Worm (Caenorhabditis elegans) whole organism, midembryonic: ENCODE data around the gene fbxa-105.

Experiments used
- cog-1 ChIP-seq: sonication (generic microtip); optimal IDR thresholded peaks from 2 replicates; lab custom pipeline; 2016; ENCODE audit warnings: missing genetic modification characterization, missing compliant biosample characterization
- flt-1 ChIP-seq: fragments of 200-800 bp; sonication (Bioruptor generic); IDR thresholded peaks from 2 replicates; pipeline ENCODE4 v1.3.6; 2022; ENCODE audit warnings: missing genetic modification characterization, missing compliant biosample characterization
- klf-2 ChIP-seq: fragments of 200-800 bp; sonication (Bioruptor generic); conservative IDR thresholded peaks from 2 replicates; pipeline ENCODE4 v1.3.6; 2022; ENCODE audit warnings: missing genetic modification reagents, missing genetic modification characterization, missing compliant biosample characterization
- med-1 ChIP-seq: sonication (generic microtip); optimal IDR thresholded peaks from 2 replicates; lab custom pipeline; 2017; ENCODE audit warnings: missing genetic modification characterization, mild to moderate bottlenecking, missing compliant biosample characterization, antibody characterized with exemption, missing genetic modification reagents; ENCODE audit not compliant: insufficient read depth
- ztf-23 ChIP-seq: fragments of 200-800 bp; sonication (Bioruptor generic); IDR thresholded peaks from 2 replicates; pipeline ENCODE4 v1.3.6; 2022; ENCODE audit warnings: missing genetic modification reagents, missing genetic modification characterization, missing compliant biosample characterization

ce11 chrV:7379384-7379783 lies 12.4 kb downstream of the fbxa-105 start, which contains the start of gene srsx-24:
- TF ChIP-seq cog-1 (tag; lab: Kevin White, UChicago) (no peak), klf-2 (no peak), med-1 (GFP tag; lab: Kevin White, UChicago) (no peak), ztf-23 (GFP tag; lab: Robert Waterston, UW) (no peak), flt-1 (GFP tag; lab: Robert Waterston, UW) (no peak)
